Worm (Caenorhabditis elegans) whole organism, late embryonic: ENCODE results near the gene F02H6.6.

ENCODE experiments used
- Y22D7AL.16 ChIP-seq: sonication (generic microtip); optimal IDR thresholded peaks from 2 replicates; lab custom pipeline; 2016; ENCODE audit warnings: missing genetic modification characterization, missing compliant biosample characterization
- ahr-1 ChIP-seq: sonication (generic microtip); optimal IDR thresholded peaks from 2 replicates; lab custom pipeline; 2016; ENCODE audit warnings: missing genetic modification characterization, missing compliant biosample characterization
- ama-1 ChIP-seq: fragments of 150-350 bp; optimal IDR thresholded peaks from 2 replicates; lab custom pipeline; 2014
- ceh-14 ChIP-seq: sonication (generic microtip); optimal IDR thresholded peaks from 2 replicates; lab custom pipeline; 2016; ENCODE audit warnings: missing genotype, missing genetic modification characterization, missing compliant biosample characterization
- ceh-18 ChIP-seq: sonication (generic microtip); optimal IDR thresholded peaks from 2 replicates; lab custom pipeline; 2016; ENCODE audit warnings: missing genetic modification characterization, missing compliant biosample characterization
- ceh-19 ChIP-seq: fragments of 200-800 bp; sonication (Bioruptor generic); optimal IDR thresholded peaks from 2 replicates; lab custom pipeline; 2018; ENCODE audit warnings: mild to moderate bottlenecking, missing genetic modification characterization, missing compliant biosample characterization
- ceh-22 ChIP-seq: sonication (generic microtip); optimal IDR thresholded peaks from 2 replicates; lab custom pipeline; 2017; ENCODE audit warnings: missing biosample characterization, missing genetic modification characterization
- ceh-24 ChIP-seq: sonication (generic microtip); optimal IDR thresholded peaks from 2 replicates; lab custom pipeline; 2016; ENCODE audit warnings: mild to moderate bottlenecking, missing genetic modification characterization, missing compliant biosample characterization
- ceh-30 ChIP-seq: fragments of 150-350 bp; optimal IDR thresholded peaks from 2 replicates; lab custom pipeline; 2014; ENCODE audit warnings: missing biosample characterization, missing genetic modification characterization
- ceh-34 ChIP-seq: sonication (generic microtip); optimal IDR thresholded peaks from 2 replicates; lab custom pipeline; 2016; ENCODE audit warnings: mild to moderate bottlenecking, missing genetic modification characterization, missing compliant biosample characterization
- ceh-9 ChIP-seq: sonication (generic microtip); optimal IDR thresholded peaks from 2 replicates; lab custom pipeline; 2016; ENCODE audit warnings: mild to moderate bottlenecking, missing genetic modification characterization, inconsistent platforms, missing compliant biosample characterization
- che-1 ChIP-seq: sonication (generic microtip); optimal IDR thresholded peaks from 2 replicates; lab custom pipeline; 2016; ENCODE audit warnings: mild to moderate bottlenecking, missing genetic modification characterization, missing compliant biosample characterization
- dve-1 ChIP-seq: sonication (generic microtip); optimal IDR thresholded peaks from 2 replicates; lab custom pipeline; 2017; ENCODE audit warnings: antibody characterized with exemption, mild to moderate bottlenecking, missing genetic modification characterization, missing compliant biosample characterization
- elt-2 ChIP-seq: sonication (generic microtip); optimal IDR thresholded peaks from 2 replicates; lab custom pipeline; 2016; ENCODE audit warnings: missing genetic modification reagents, missing genetic modification characterization, missing compliant biosample characterization
- ets-4 ChIP-seq: sonication (generic microtip); optimal IDR thresholded peaks from 2 replicates; lab custom pipeline; 2016; ENCODE audit warnings: missing genetic modification characterization, missing compliant biosample characterization
- eyg-1 ChIP-seq: sonication (generic microtip); optimal IDR thresholded peaks from 2 replicates; lab custom pipeline; 2016; ENCODE audit warnings: missing genotype, missing genetic modification characterization, missing compliant biosample characterization
- fax-1 ChIP-seq: sonication (generic microtip); optimal IDR thresholded peaks from 2 replicates; lab custom pipeline; 2016; ENCODE audit warnings: missing genotype, missing genetic modification characterization, missing compliant biosample characterization
- fkh-6 ChIP-seq: sonication (generic microtip); optimal IDR thresholded peaks from 2 replicates; lab custom pipeline; 2016; ENCODE audit warnings: missing genetic modification characterization, missing compliant biosample characterization
- gmeb-2 ChIP-seq: sonication (generic microtip); optimal IDR thresholded peaks from 2 replicates; lab custom pipeline; 2016; ENCODE audit warnings: missing genetic modification characterization, inconsistent platforms, missing compliant biosample characterization
- hlh-13 ChIP-seq: fragments of 200-800 bp; sonication (Bioruptor generic); optimal IDR thresholded peaks from 2 replicates; lab custom pipeline; 2018; ENCODE audit warnings: mild to moderate bottlenecking, missing genetic modification characterization, missing compliant biosample characterization
- hlh-15 ChIP-seq: sonication (generic microtip); optimal IDR thresholded peaks from 2 replicates; lab custom pipeline; 2016; ENCODE audit warnings: missing genetic modification characterization, missing compliant biosample characterization
- lim-6 ChIP-seq: sonication (generic microtip); optimal IDR thresholded peaks from 2 replicates; lab custom pipeline; 2016; ENCODE audit warnings: missing genetic modification characterization, missing compliant biosample characterization
- lin-11 ChIP-seq: fragments of 200-800 bp; sonication (Bioruptor generic); optimal IDR thresholded peaks from 2 replicates; lab custom pipeline; 2018; ENCODE audit warnings: mild to moderate bottlenecking, missing genetic modification characterization, missing compliant biosample characterization
- madf-2 ChIP-seq: sonication (generic microtip); optimal IDR thresholded peaks from 2 replicates; lab custom pipeline; 2017; ENCODE audit warnings: missing genetic modification characterization, missing compliant biosample characterization
- nhr-232 ChIP-seq: sonication (generic microtip); optimal IDR thresholded peaks from 2 replicates; lab custom pipeline; 2016; ENCODE audit warnings: missing genetic modification characterization, missing compliant biosample characterization
- npax-4 ChIP-seq: sonication (generic microtip); optimal IDR thresholded peaks from 2 replicates; lab custom pipeline; 2016; ENCODE audit warnings: missing genetic modification characterization, missing compliant biosample characterization
- odd-2 ChIP-seq: sonication (generic microtip); optimal IDR thresholded peaks from 2 replicates; lab custom pipeline; 2017; ENCODE audit warnings: antibody characterized with exemption, mild to moderate bottlenecking, missing genetic modification characterization, missing compliant biosample characterization
- pha-2 ChIP-seq: sonication (generic microtip); optimal IDR thresholded peaks from 2 replicates; lab custom pipeline; 2017; ENCODE audit warnings: mild to moderate bottlenecking, missing genetic modification characterization, missing compliant biosample characterization
- pqm-1 ChIP-seq: sonication (generic microtip); optimal IDR thresholded peaks from 2 replicates; lab custom pipeline; 2016; ENCODE audit warnings: missing genetic modification characterization, missing compliant biosample characterization
- pros-1 ChIP-seq: fragments of 150-350 bp; optimal IDR thresholded peaks from 2 replicates; lab custom pipeline; 2014; ENCODE audit warnings: missing biosample characterization, missing genetic modification reagents, missing genetic modification characterization
- ref-2 ChIP-seq: sonication (generic microtip); optimal IDR thresholded peaks from 2 replicates; lab custom pipeline; 2016; ENCODE audit warnings: missing genetic modification characterization, missing compliant biosample characterization
- rnt-1 ChIP-seq: sonication (generic microtip); optimal IDR thresholded peaks from 2 replicates; lab custom pipeline; 2016; ENCODE audit warnings: missing genetic modification characterization, missing compliant biosample characterization
- syd-9 ChIP-seq: sonication (generic microtip); optimal IDR thresholded peaks from 2 replicates; lab custom pipeline; 2016; ENCODE audit warnings: mild to moderate bottlenecking, missing genetic modification characterization, moderate library complexity, missing compliant biosample characterization
- tbx-7 ChIP-seq: sonication (generic microtip); optimal IDR thresholded peaks from 2 replicates; lab custom pipeline; 2016; ENCODE audit warnings: missing genotype, missing genetic modification characterization, missing compliant biosample characterization
- unc-42 ChIP-seq: sonication (generic microtip); optimal IDR thresholded peaks from 2 replicates; lab custom pipeline; 2016; ENCODE audit warnings: missing genotype, missing genetic modification characterization, missing compliant biosample characterization
- ztf-16 ChIP-seq: sonication (generic microtip); optimal IDR thresholded peaks from 2 replicates; lab custom pipeline; 2017; ENCODE audit warnings: missing genetic modification characterization, missing compliant biosample characterization

The F02H6.6 gene

DNA sequence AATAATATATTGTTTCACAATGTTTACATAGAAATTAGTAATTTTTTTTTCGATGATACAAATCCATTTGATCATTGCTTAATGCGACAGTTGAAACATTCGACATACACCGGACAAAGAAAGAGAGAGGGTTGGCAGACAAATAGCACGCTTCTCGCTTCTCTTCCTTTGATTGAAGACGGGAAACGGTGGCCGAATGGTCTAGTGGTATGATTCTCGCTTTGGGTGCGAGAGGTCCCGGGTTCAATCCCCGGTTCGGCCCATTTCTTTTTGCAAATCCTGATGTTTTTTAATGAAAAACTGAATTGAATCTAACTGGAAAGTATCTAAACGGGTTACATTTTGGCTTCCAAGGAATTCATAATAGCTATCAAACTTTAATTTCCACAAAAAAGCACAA, 5.8 kb downstream of the F02H6.6 start (continued):
- TF ChIP-seq hlh-15 (tag; lab: Kevin White, UChicago) (peak; percentile 15), unc-42 (tag; lab: Kevin White, UChicago) (no peak), hlh-13 (GFP tag; lab: Kevin White, UChicago) (peak; percentile 2), rnt-1 (tag; lab: Kevin White, UChicago) (no peak), syd-9 (tag; lab: Kevin White, UChicago) (peak; percentile 3), odd-2 (no peak), tbx-7 (no peak), pha-2 (tag; lab: Kevin White, UChicago) (no peak), che-1 (tag; lab: Kevin White, UChicago) (peak; percentile 17), nhr-232 (peak; percentile 11), ceh-24 (tag; lab: Kevin White, UChicago) (no peak), ceh-18 (tag; lab: Kevin White, UChicago) (no peak)

DNA sequence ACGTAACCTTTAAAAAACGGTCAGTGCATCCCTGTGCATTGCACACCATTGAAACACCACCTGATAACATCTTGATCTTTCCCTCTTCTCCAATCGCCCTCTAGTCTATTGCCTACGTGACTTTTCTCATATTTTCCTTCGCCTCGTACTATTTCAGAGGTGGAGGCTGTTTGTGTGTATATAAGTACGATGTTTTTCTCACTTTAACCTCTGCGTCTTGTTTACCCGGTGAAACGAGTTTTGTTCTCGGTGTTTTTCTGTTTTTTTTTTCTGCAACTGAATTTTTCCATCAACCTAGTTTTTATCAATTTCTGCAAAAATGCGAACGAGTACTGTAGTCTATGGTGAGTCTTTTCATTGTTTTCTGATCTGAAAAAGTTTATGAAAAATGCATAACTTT, 11.0 kb downstream of the F02H6.6 start, which contains the start of gene sqrd-1:
Gene sqrd-1 (plus strand): TSS at position 158 of the 400 bp plus-strand sequence.
- TF ChIP-seq madf-2 (tag; lab: Kevin White, UChicago) (no peak), elt-2 (tag; lab: Kevin White, UChicago) (peak; percentile 34)

DNA sequence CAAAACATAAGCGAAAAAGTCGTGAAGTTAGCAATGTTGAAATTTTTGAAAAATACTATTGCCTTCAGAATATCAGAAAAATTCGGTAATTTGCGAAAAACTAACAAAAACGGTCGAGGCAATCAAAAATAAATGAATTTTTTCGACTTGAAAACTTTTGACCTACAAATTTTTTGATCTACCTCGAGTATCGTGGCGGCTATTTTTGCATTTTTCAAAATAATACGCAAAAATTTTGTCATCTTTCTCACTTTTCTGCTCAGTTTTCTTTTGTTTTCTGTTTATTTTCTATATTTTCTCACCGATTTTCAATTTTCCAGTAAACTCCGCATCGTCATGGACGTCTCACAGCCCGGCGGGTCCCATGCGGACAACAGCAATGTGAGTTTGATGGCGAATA, 14.9 kb downstream of the F02H6.6 start:
- no peak for TF ChIP-seq pqm-1 (tag; lab: Kevin White, UChicago)
- TF ChIP-seq lin-11 (tag; lab: Kevin White, UChicago), result no peak
- no peak for TF ChIP-seq ceh-22 (tag; lab: Kevin White, UChicago)
- TF ChIP-seq fkh-6 (tag; lab: Kevin White, UChicago), result no peak
- no peak for TF ChIP-seq gmeb-2 (tag; lab: Kevin White, UChicago)
- no peak for TF ChIP-seq ets-4 (tag; lab: Kevin White, UChicago)
- no peak for TF ChIP-seq ceh-30
- TF ChIP-seq npax-4 (tag; lab: Kevin White, UChicago), result no peak
- TF ChIP-seq ceh-9 (tag; lab: Kevin White, UChicago), result no peak

DNA sequence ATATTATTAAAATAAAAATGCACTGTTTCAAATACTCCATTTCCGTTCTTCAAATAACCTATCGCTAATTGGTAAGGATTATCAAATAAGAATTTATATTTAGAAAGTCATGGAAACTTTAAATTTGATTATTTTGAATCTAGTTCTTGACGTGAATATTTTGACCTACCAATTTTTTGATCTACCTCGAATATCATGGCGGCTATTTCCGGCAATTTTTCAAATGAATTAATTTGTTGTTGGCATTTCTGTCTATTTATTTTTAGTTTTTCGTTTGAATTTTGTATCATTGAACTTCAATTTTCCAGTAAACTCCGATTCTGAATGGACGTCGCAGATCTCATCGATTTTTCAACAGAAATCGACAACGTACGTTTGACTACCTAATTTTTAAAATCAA, 27.5 kb downstream of the F02H6.6 start, which contains the start of gene F02H6.3:
Gene F02H6.3 (plus strand): TSS at position 266 of the 400 bp plus-strand sequence.
- TF ChIP-seq ref-2 (tag; lab: Kevin White, UChicago) (no peak), madf-2 (tag; lab: Kevin White, UChicago) (no peak), eyg-1 (tag; lab: Kevin White, UChicago) (no peak), ceh-30 (no peak), fax-1 (tag; lab: Kevin White, UChicago) (no peak), lim-6 (no peak), hlh-15 (tag; lab: Kevin White, UChicago) (no peak), Y22D7AL.16 (no peak), ztf-16 (no peak), ceh-19 (GFP tag; lab: Kevin White, UChicago) (no peak), pros-1 (tag; lab: Kevin White, UChicago) (no peak), odd-2 (no peak), ama-1 (lab: Kevin White, UChicago) (no peak), hlh-13 (GFP tag; lab: Kevin White, UChicago) (no peak), ahr-1 (tag; lab: Kevin White, UChicago) (no peak), ceh-14 (tag; lab: Kevin White, UChicago) (no peak), ceh-34 (no peak)

DNA sequence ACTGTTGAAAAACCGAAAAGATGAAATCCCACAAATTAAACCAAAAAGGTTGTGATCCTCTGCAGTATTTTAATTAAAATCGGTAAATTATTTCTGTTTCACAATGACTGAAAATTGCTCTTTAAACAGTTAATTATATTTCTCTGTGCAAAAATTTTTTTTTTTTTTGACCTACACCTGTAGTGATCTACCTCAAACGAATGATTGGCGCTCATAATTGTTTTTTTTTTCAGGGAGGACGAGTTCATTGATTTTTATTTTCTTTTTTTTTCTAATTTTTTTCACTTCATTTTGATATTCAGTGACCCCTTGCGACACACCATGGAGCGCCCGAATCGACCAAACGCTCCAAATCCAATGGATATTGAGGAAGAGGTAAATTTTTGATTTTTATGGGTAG, 34.5 kb downstream of the F02H6.6 start, which contains the start of gene F02H6.2:
Gene F02H6.2 (plus strand): TSS at position 301 of the 400 bp plus-strand sequence.
- TF ChIP-seq eyg-1 (tag; lab: Kevin White, UChicago) (no peak), dve-1 (no peak), ceh-34 (no peak)
